Fruit fly (Drosophila melanogaster): Measurements from ENCODE around the gene CG31870.

DNA sequence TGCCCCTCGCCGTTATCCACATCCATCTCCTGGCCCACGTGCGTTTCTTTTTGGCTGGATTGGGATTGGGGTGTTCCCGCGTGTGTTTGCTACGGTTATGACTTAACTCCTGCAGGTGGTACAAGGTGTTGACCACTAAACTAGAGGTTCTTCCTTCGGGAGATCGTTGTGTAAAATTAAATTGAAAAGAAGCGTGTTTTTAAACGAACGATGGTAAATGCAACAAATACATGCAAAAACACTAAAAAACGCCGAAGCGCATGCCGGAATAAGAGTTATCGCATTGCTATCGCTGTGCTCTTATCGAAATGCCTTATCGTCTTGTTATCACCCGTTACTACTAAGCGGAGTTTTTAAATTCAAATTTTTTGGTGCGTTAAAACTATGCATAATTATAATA is 20.3 kb upstream of the CG31870 start, which contains the start of gene CG6724:
- no peak for TF ChIP-seq CG16779 (tag; optimal IDR thresholded peaks at IDR 0.05)
- no peak for TF ChIP-seq OdsH (GFP tag; optimal IDR thresholded peaks at IDR 0.05)
- TF ChIP-seq Hr39 (GFP tag; optimal IDR thresholded peaks at IDR 0.05): no peak
- no peak for TF ChIP-seq CG7368 (GFP tag; optimal IDR thresholded peaks at IDR 0.05)
- TF ChIP-seq Lpt (GFP tag; optimal IDR thresholded peaks at IDR 0.05): no peak
- no peak for TF ChIP-seq CG15336 (GFP tag; IDR thresholded peaks at IDR 0.05)
- no peak for TF ChIP-seq Sox14 (GFP tag; optimal IDR thresholded peaks at IDR 0.05)
- no peak for TF ChIP-seq Eip93F (GFP tag; optimal IDR thresholded peaks at IDR 0.05)
- TF ChIP-seq CG8632 (GFP tag; optimal IDR thresholded peaks at IDR 0.05): no peak
- no peak for TF ChIP-seq CG32006 (GFP tag; optimal IDR thresholded peaks at IDR 0.05)
